Fruit fly (Drosophila melanogaster) S2 (cell line): Measurements from ENCODE around the gene CG1116.

ENCODE experiments used
- CG8478 ChIP-seq: fragments of >200 bp; optimal IDR thresholded peaks from 2 replicates; lab custom pipeline; 2018
- CTCF ChIP-seq, 2 experiments: fragments of >200 bp; optimal IDR thresholded peaks; 2 replicates each; lab custom pipeline; 2018

- no peak for TF ChIP-seq CG8478 (lab: Kevin White, UChicago)
- TF ChIP-seq CTCF (optimal IDR thresholded peaks at IDR 0.05; lab: Kevin White, UChicago), result no peak
Measured at dm6 chr3R:5211901-5212758, 7.3 kb upstream of the CG1116 start.
